Fruit fly (Drosophila melanogaster): ENCODE results near the gene CG42658.

DNA sequence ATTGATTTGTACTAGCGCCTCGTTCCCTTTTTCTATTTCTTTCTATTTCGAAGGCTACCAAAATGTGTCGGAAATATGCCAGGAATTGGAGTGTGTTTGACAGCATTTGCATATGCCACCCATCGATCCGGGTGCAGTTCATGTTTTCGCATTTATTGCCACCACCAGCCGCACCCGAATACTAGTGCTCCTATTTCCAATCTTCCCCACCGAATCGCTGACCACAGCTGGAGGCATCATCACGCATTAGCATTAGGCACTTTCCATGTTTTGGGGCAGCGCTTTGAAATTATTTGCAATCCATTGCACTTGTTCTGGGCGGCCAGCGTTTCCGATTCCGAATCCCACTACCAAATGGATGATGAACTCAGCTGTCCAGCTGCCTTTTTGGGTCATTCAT, at the start of gene CG42658:
- TF ChIP-seq psq (optimal IDR thresholded peaks at IDR 0.05) (no peak), ttk (optimal IDR thresholded peaks at IDR 0.05) (no peak)
